Fruit fly (Drosophila melanogaster) whole organism, embryonic: ENCODE data around the gene CG31559.

Experiments
- Atf6 ChIP-seq: fragments of 200-800 bp; sonication (Bioruptor generic); IDR thresholded peaks from 2 replicates; pipeline ENCODE4 v1.3.6; 2022; ENCODE audit warnings: missing biosample characterization, missing genetic modification characterization
- B-H2 ChIP-seq: fragments of 200-800 bp; sonication (Bioruptor generic); optimal IDR thresholded peaks from 2 replicates; lab custom pipeline; 2018; ENCODE audit warnings: missing biosample characterization, mild to moderate bottlenecking, missing genetic modification characterization
- CG10366 ChIP-seq: fragments of 200-800 bp; sonication (Bioruptor generic); IDR thresholded peaks from 2 replicates; pipeline ENCODE4 v1.3.6; 2022; ENCODE audit warnings: missing biosample characterization, missing genetic modification characterization
- CG10543 ChIP-seq: fragments of 200-800 bp; sonication (Bioruptor generic); optimal IDR thresholded peaks from 3 replicates; lab custom pipeline; 2017; ENCODE audit warnings: missing biosample characterization, mild to moderate bottlenecking, missing genetic modification characterization, moderate library complexity
- CG10959 ChIP-seq: fragments of 200-800 bp; sonication (Bioruptor generic); IDR thresholded peaks from 2 replicates; pipeline ENCODE4 v1.3.6; 2022; ENCODE audit warnings: missing biosample characterization, missing genetic modification characterization
- CG10979 ChIP-seq: fragments of 200-800 bp; sonication (Bioruptor generic); optimal IDR thresholded peaks from 2 replicates; lab custom pipeline; 2018; ENCODE audit warnings: missing biosample characterization, mild to moderate bottlenecking, missing genetic modification characterization, moderate library complexity
- CG12155 ChIP-seq: fragments of 200-800 bp; sonication (Bioruptor generic); optimal IDR thresholded peaks from 3 replicates; lab custom pipeline; 2016; ENCODE audit warnings: missing biosample characterization, missing genetic modification characterization
- CG12219 ChIP-seq: fragments of 200-800 bp; sonication (Bioruptor generic); optimal IDR thresholded peaks from 3 replicates; lab custom pipeline; 2018; ENCODE audit warnings: missing biosample characterization, mild to moderate bottlenecking, missing genetic modification characterization
- CG12942 ChIP-seq: fragments of 200-800 bp; sonication (Bioruptor generic); optimal IDR thresholded peaks from 3 replicates; lab custom pipeline; 2016; ENCODE audit warnings: missing biosample characterization, missing genetic modification characterization
- CG1602 ChIP-seq: fragments of 200-800 bp; sonication (Bioruptor generic); optimal IDR thresholded peaks from 3 replicates; lab custom pipeline; 2016; ENCODE audit warnings: missing biosample characterization, missing genetic modification characterization
- CG2712 ChIP-seq: fragments of 200-800 bp; optimal IDR thresholded peaks from 3 replicates; lab custom pipeline; 2019; ENCODE audit warnings: missing biosample characterization, mild to moderate bottlenecking, missing genetic modification characterization, moderate library complexity
- CG32772 ChIP-seq: fragments of 200-800 bp; sonication (Bioruptor generic); IDR thresholded peaks from 2 replicates; pipeline ENCODE4 v1.3.6; 2022; ENCODE audit warnings: missing biosample characterization, missing genetic modification characterization
- CG4360 ChIP-seq: fragments of 200-800 bp; sonication (Bioruptor generic); IDR thresholded peaks from 2 replicates; pipeline ENCODE4 v1.3.6; 2022; ENCODE audit warnings: missing biosample characterization, missing genetic modification characterization
- CG4820 ChIP-seq: fragments of 200-800 bp; sonication (Bioruptor generic); optimal IDR thresholded peaks from 3 replicates; lab custom pipeline; 2016; ENCODE audit warnings: missing biosample characterization, missing genetic modification characterization
- CG6272 ChIP-seq: fragments of 200-800 bp; sonication (Bioruptor generic); IDR thresholded peaks from 2 replicates; pipeline ENCODE4 v1.3.6; 2022; ENCODE audit warnings: missing biosample characterization, missing genetic modification characterization
- CG7271 ChIP-seq: fragments of 200-800 bp; sonication (Bioruptor generic); optimal IDR thresholded peaks from 2 replicates; lab custom pipeline; 2018; ENCODE audit warnings: missing biosample characterization, mild to moderate bottlenecking, missing genetic modification characterization, moderate library complexity
- D ChIP-seq, 2 experiments: fragments of 200-800 bp in 1 of 2; fragments of >200 bp in 1 of 2; sonication (Bioruptor generic) in 1 of 2; optimal IDR thresholded peaks; 2 replicates in 1 of 2; 3 replicates in 1 of 2; lab custom pipeline; 2017; ENCODE audit warnings: mild to moderate bottlenecking in 1 of 2, missing biosample characterization in 1 of 2, missing genetic modification characterization in 1 of 2, missing genetic modification reagents in 1 of 2
- Dek ChIP-seq: fragments of 200-800 bp; sonication (Bioruptor generic); optimal IDR thresholded peaks from 3 replicates; lab custom pipeline; 2019; ENCODE audit warnings: missing biosample characterization, mild to moderate bottlenecking, missing genetic modification characterization, moderate library complexity
- Dref ChIP-seq: fragments of 200-800 bp; sonication (Bioruptor generic); IDR thresholded peaks from 2 replicates; pipeline ENCODE4 v1.3.6; 2022; ENCODE audit warnings: missing biosample characterization, missing genetic modification characterization
- E2f1 ChIP-seq: fragments of 200-800 bp; sonication (Bioruptor generic); IDR thresholded peaks from 2 replicates; pipeline ENCODE4 v1.3.6; 2022; ENCODE audit warnings: missing biosample characterization, missing genetic modification characterization
- Fer1 ChIP-seq: fragments of 200-800 bp; sonication (Bioruptor generic); optimal IDR thresholded peaks from 2 replicates; lab custom pipeline; 2017; ENCODE audit warnings: missing biosample characterization, mild to moderate bottlenecking, missing genetic modification characterization
- H15 ChIP-seq: fragments of 200-800 bp; sonication (Bioruptor generic); IDR thresholded peaks from 3 replicates; pipeline ENCODE4 v1.3.6; 2022; ENCODE audit warnings: missing biosample characterization, missing genetic modification characterization
- H2.0 ChIP-seq: fragments of 200-800 bp; sonication (Bioruptor generic); IDR thresholded peaks from 2 replicates; pipeline ENCODE4 v1.3.6; 2022; ENCODE audit warnings: missing biosample characterization, missing genetic modification characterization
- Hr3 ChIP-seq: fragments of 200-800 bp; sonication (Bioruptor generic); optimal IDR thresholded peaks from 3 replicates; lab custom pipeline; 2016; ENCODE audit warnings: missing biosample characterization, missing genetic modification characterization
- Lim3 ChIP-seq: fragments of 200-800 bp; sonication (Bioruptor generic); IDR thresholded peaks from 2 replicates; pipeline ENCODE4 v1.3.6; 2022; ENCODE audit warnings: missing biosample characterization, missing genetic modification characterization
- MESR4 ChIP-seq: fragments of 200-800 bp; sonication (Bioruptor generic); optimal IDR thresholded peaks from 2 replicates; lab custom pipeline; 2018; ENCODE audit warnings: missing biosample characterization, mild to moderate bottlenecking, missing genetic modification characterization, moderate library complexity
- Meics ChIP-seq: fragments of 200-800 bp; sonication (Bioruptor generic); optimal IDR thresholded peaks from 2 replicates; lab custom pipeline; 2017; ENCODE audit warnings: missing biosample characterization, mild to moderate bottlenecking, missing genetic modification characterization
- NfI ChIP-seq: fragments of 200-800 bp; sonication (Bioruptor generic); optimal IDR thresholded peaks from 3 replicates; lab custom pipeline; 2018; ENCODE audit warnings: missing biosample characterization, mild to moderate bottlenecking, missing genetic modification characterization, moderate library complexity
- Sox100B ChIP-seq: fragments of 200-800 bp; sonication (Bioruptor generic); optimal IDR thresholded peaks from 3 replicates; lab custom pipeline; 2018; ENCODE audit warnings: missing biosample characterization, mild to moderate bottlenecking, missing genetic modification characterization
- Vsx1 ChIP-seq: fragments of 200-800 bp; sonication (Bioruptor generic); optimal IDR thresholded peaks from 2 replicates; lab custom pipeline; 2017; ENCODE audit warnings: missing biosample characterization, mild to moderate bottlenecking, missing genetic modification characterization, missing genetic modification reagents
- al ChIP-seq: fragments of 200-800 bp; sonication (Bioruptor generic); IDR thresholded peaks from 2 replicates; pipeline ENCODE4 v1.3.6; 2022; ENCODE audit warnings: missing biosample characterization, missing genetic modification characterization
- az2 ChIP-seq: fragments of 200-800 bp; sonication (Bioruptor generic); optimal IDR thresholded peaks from 3 replicates; lab custom pipeline; 2016; ENCODE audit warnings: missing biosample characterization, missing genetic modification characterization
- dan ChIP-seq: fragments of 200-800 bp; sonication (Bioruptor generic); IDR thresholded peaks from 2 replicates; pipeline ENCODE4 v1.3.6; 2022; ENCODE audit warnings: missing biosample characterization, missing genetic modification characterization
- dm ChIP-seq: fragments of 200-800 bp; sonication (Bioruptor generic); optimal IDR thresholded peaks from 3 replicates; lab custom pipeline; 2016; ENCODE audit warnings: missing biosample characterization, missing genetic modification characterization
- dpn ChIP-seq, 2 experiments: fragments of 200-800 bp; sonication (Bioruptor generic); optimal IDR thresholded peaks; 3 replicates each; lab custom pipeline; 2016; ENCODE audit warnings: missing biosample characterization in 2 of 2, missing genetic modification characterization in 2 of 2
- dysf ChIP-seq: fragments of 200-800 bp; sonication (Bioruptor generic); IDR thresholded peaks from 3 replicates; pipeline ENCODE4 v1.3.6; 2022; ENCODE audit warnings: missing biosample characterization, missing genetic modification characterization
- fd3F ChIP-seq: fragments of 200-800 bp; sonication (Bioruptor generic); optimal IDR thresholded peaks from 2 replicates; lab custom pipeline; 2018; ENCODE audit warnings: missing biosample characterization, mild to moderate bottlenecking, missing genetic modification characterization, moderate library complexity
- gem ChIP-seq: fragments of 200-800 bp; sonication (Bioruptor generic); optimal IDR thresholded peaks from 2 replicates; lab custom pipeline; 2019; ENCODE audit warnings: missing biosample characterization, mild to moderate bottlenecking, missing genetic modification characterization, moderate library complexity
- grn ChIP-seq: fragments of 200-800 bp; sonication (Bioruptor generic); optimal IDR thresholded peaks from 3 replicates; lab custom pipeline; 2017; ENCODE audit warnings: missing biosample characterization, missing genetic modification characterization
- lov ChIP-seq, 2 experiments: fragments of 200-800 bp in 1 of 2; fragments of >200 bp in 1 of 2; sonication (Bioruptor generic) in 1 of 2; IDR thresholded peaks in 1 of 2; optimal IDR thresholded peaks in 1 of 2; 2 replicates in 1 of 2; 3 replicates in 1 of 2; pipeline versions ENCODE4 v1.3.6 to Lab custom; 2017 to 2022; ENCODE audit warnings: missing biosample characterization in 1 of 2, missing genetic modification characterization in 1 of 2
- pfk ChIP-seq: fragments of 200-800 bp; sonication (Bioruptor generic); optimal IDR thresholded peaks from 2 replicates; lab custom pipeline; 2018; ENCODE audit warnings: missing biosample characterization, mild to moderate bottlenecking, missing genetic modification characterization, moderate library complexity
- pho ChIP-seq: fragments of 200-800 bp; sonication (Bioruptor generic); optimal IDR thresholded peaks from 2 replicates; lab custom pipeline; 2016; ENCODE audit warnings: missing biosample characterization, missing genetic modification characterization
- prd ChIP-seq, 3 experiments: fragments of >200 bp in 2 of 3; fragments of 200-800 bp in 1 of 3; sonication (Bioruptor generic) in 1 of 3; optimal IDR thresholded peaks in 2 of 3; IDR thresholded peaks in 1 of 3; 2 replicates in 2 of 3; 3 replicates in 1 of 3; pipeline versions ENCODE4 v1.3.6 to Lab custom; 2017 to 2022; ENCODE audit warnings: missing biosample characterization in 1 of 3, missing genetic modification characterization in 1 of 3
- pros ChIP-seq: fragments of 200-800 bp; sonication (Bioruptor generic); optimal IDR thresholded peaks from 3 replicates; lab custom pipeline; 2019; ENCODE audit warnings: missing biosample characterization, mild to moderate bottlenecking, missing genetic modification characterization, moderate library complexity
- sim ChIP-seq: fragments of 200-800 bp; sonication (Bioruptor generic); IDR thresholded peaks from 2 replicates; pipeline ENCODE4 v1.3.6; 2022; ENCODE audit warnings: missing biosample characterization, missing genetic modification characterization
- slbo ChIP-seq: fragments of 200-800 bp; sonication (Bioruptor generic); IDR thresholded peaks from 2 replicates; pipeline ENCODE4 v1.3.6; 2022; ENCODE audit warnings: missing biosample characterization, missing genetic modification characterization
- sna ChIP-seq: fragments of 200-800 bp; sonication (Bioruptor generic); IDR thresholded peaks from 2 replicates; pipeline ENCODE4 v1.3.6; 2022; ENCODE audit warnings: missing biosample characterization, missing genetic modification characterization; ENCODE audit not compliant: partially characterized antibody
- so ChIP-seq: fragments of 200-800 bp; sonication (Bioruptor generic); IDR thresholded peaks from 3 replicates; pipeline ENCODE4 v1.3.6; 2022; ENCODE audit warnings: missing biosample characterization, missing genetic modification characterization
- tin ChIP-seq: fragments of 200-800 bp; sonication (Bioruptor generic); optimal IDR thresholded peaks from 3 replicates; lab custom pipeline; 2016; ENCODE audit warnings: missing biosample characterization, missing genetic modification characterization
- zen2 ChIP-seq: fragments of 200-800 bp; sonication (Bioruptor generic); IDR thresholded peaks from 3 replicates; pipeline ENCODE4 v1.3.6; 2022; ENCODE audit warnings: missing biosample characterization, missing genetic modification characterization; ENCODE audit not compliant: partially characterized antibody

CG31559 gene

dm6 chr3R:6198488-6198892 is 41.5 kb upstream of the CG31559 start, which contains the start of gene Osi24 (continued):
- TF ChIP-seq H15 (GFP tag; lab: Robert Waterston, UW) (peak; percentile 49; the same call in 1 of the 3 replicates), gem (peak; percentile 75), Sox100B (GFP tag; lab: Kevin White, UChicago) (peak; percentile 29), pfk (no peak), tin (peak; percentile 34), slbo (GFP tag; lab: Robert Waterston, UW) (peak; percentile 60), CG4820 (GFP tag; lab: Kevin White, UChicago) (peak; percentile 42), CG12942 (GFP tag; lab: Kevin White, UChicago) (peak; percentile 37), zen2 (GFP tag; lab: Robert Waterston, UW) (0 out of 3 replicates have a peak, but pooled peaks have one; percentile 19), pho (GFP tag; lab: Kevin White, UChicago) (peak; percentile 0), H2.0 (GFP tag; lab: Robert Waterston, UW) (peak; percentile 59), CG10366 (GFP tag; lab: Robert Waterston, UW) (peak; percentile 64), CG1602 (peak; percentile 3), dan (GFP tag; lab: Robert Waterston, UW) (no peak), CG10979 (tag; lab: Kevin White, UChicago) (peak; percentile 60), CG10959 (no peak), dysf (GFP tag; lab: Robert Waterston, UW) (peak; percentile 66), so (peak; percentile 83), Atf6 (GFP tag; lab: Robert Waterston, UW) (peak; percentile 42; the same call in 1 of the 2 replicates), sim (GFP tag; lab: Robert Waterston, UW) (no peak), Hr3 (peak; percentile 39), prd (optimal IDR thresholded peaks at IDR 0.05; lab: Kevin White, UChicago) (no peak), prd (GFP tag; IDR thresholded peaks at IDR 0.05; lab: Robert Waterston, UW) (peak; percentile 70; the same call in 2 of the 3 replicates), E2f1 (GFP tag; lab: Robert Waterston, UW) (peak; percentile 61; the same call in 1 of the 2 replicates), CG32772 (GFP tag; lab: Robert Waterston, UW) (peak; percentile 62), D (optimal IDR thresholded peaks at IDR 0.05; lab: Kevin White, UChicago) (no peak), D (GFP tag; optimal IDR thresholded peaks at IDR 0.05; lab: Kevin White, UChicago) (no peak), CG6272 (no peak), az2 (peak; percentile 39), pros (GFP tag; lab: Kevin White, UChicago) (no peak), Meics (GFP tag; lab: Kevin White, UChicago) (peak; percentile 33), CG10543 (GFP tag; lab: Kevin White, UChicago) (no peak), B-H2 (GFP tag; lab: Kevin White, UChicago) (no peak), al (GFP tag; lab: Robert Waterston, UW) (peak; percentile 22; the same call in 1 of the 2 replicates), Dek (tag; lab: Kevin White, UChicago) (no peak), lov (optimal IDR thresholded peaks at IDR 0.05; lab: Kevin White, UChicago) (no peak), lov (GFP tag; IDR thresholded peaks at IDR 0.05; lab: Robert Waterston, UW) (no peak), grn (GFP tag; lab: Kevin White, UChicago) (no peak), NfI (GFP tag; lab: Kevin White, UChicago) (peak; percentile 21), Fer1 (no peak), fd3F (GFP tag; lab: Kevin White, UChicago) (no peak), CG12219 (GFP tag; lab: Kevin White, UChicago) (peak; percentile 39), CG12155 (GFP tag; lab: Kevin White, UChicago) (peak; percentile 11), sna (GFP tag; lab: Robert Waterston, UW) (no peak), CG7271 (tag; lab: Kevin White, UChicago) (no peak), MESR4 (GFP tag; lab: Kevin White, UChicago) (no peak), dpn (GFP tag; optimal IDR thresholded peaks at IDR 0.05; lab: Kevin White, UChicago) (peak; percentile 12 to 46), Lim3 (no peak), CG2712 (tag; lab: Kevin White, UChicago) (peak; percentile 73), Dref (GFP tag; lab: Robert Waterston, UW) (no peak), Vsx1 (GFP tag; lab: Kevin White, UChicago) (no peak), CG4360 (no peak), dm (peak; percentile 1)
